Worm (Caenorhabditis elegans): ENCODE results near the gene gst-11.

- TF ChIP-seq repo-1 (tag; optimal IDR thresholded peaks at IDR 0.05) = no peak
- TF ChIP-seq let-526 (GFP tag; IDR thresholded peaks at IDR 0.05) = no peak
- TF ChIP-seq dpff-1 (tag; optimal IDR thresholded peaks at IDR 0.05) = no peak
- TF ChIP-seq ceh-91 (GFP tag; IDR thresholded peaks at IDR 0.05) = no peak
- no peak; the same call in none of the 2 replicates for TF ChIP-seq zfh-2 (GFP tag; conservative IDR thresholded peaks at IDR 0.05)
- no peak for TF ChIP-seq nfya-2 (GFP tag; IDR thresholded peaks at IDR 0.05)
- TF ChIP-seq gei-17 (GFP tag; optimal IDR thresholded peaks at IDR 0.05) = no peak
- TF ChIP-seq atf-7 (tag; optimal IDR thresholded peaks at IDR 0.05) = no peak
- TF ChIP-seq nfya-1 (tag; optimal IDR thresholded peaks at IDR 0.05; ENCODE audit: borderline replicate concordance, insufficient read depth) = no peak
- no peak for TF ChIP-seq hsf-1 (GFP tag; IDR thresholded peaks at IDR 0.05)
- no peak for TF ChIP-seq madf-10 (tag; optimal IDR thresholded peaks at IDR 0.05)
- TF ChIP-seq ztf-25 (GFP tag; IDR thresholded peaks at IDR 0.05) = no peak
- no peak for TF ChIP-seq chd-7 (tag; optimal IDR thresholded peaks at IDR 0.05)
- TF ChIP-seq rec-8 (tag; optimal IDR thresholded peaks at IDR 0.05) = no peak
Observed at ce11 chrX:3585625-3586024, 47.9 kb downstream of the gst-11 start, which contains the start of gene T27A10.2.
